Fruit fly (Drosophila melanogaster) whole organism, embryonic: ENCODE data around the gene Pde11.

Experiments used
- ATbp ChIP-seq: fragments of 200-800 bp; sonication (Bioruptor generic); optimal IDR thresholded peaks from 2 replicates; lab custom pipeline; 2017; ENCODE audit warnings: missing biosample characterization, mild to moderate bottlenecking, missing genetic modification characterization, missing genetic modification reagents
- Bgb ChIP-seq: fragments of 200-800 bp; sonication (Bioruptor generic); IDR thresholded peaks from 2 replicates; pipeline ENCODE4 v1.3.6; 2022; ENCODE audit warnings: missing biosample characterization, missing genetic modification characterization; ENCODE audit not compliant: partially characterized antibody
- CG10209 ChIP-seq: fragments of 200-800 bp; sonication (Bioruptor generic); optimal IDR thresholded peaks from 3 replicates; lab custom pipeline; 2017; ENCODE audit warnings: missing biosample characterization, mild to moderate bottlenecking, missing genetic modification characterization, missing genetic modification reagents
- CG11093 ChIP-seq: fragments of 200-800 bp; sonication (Bioruptor generic); IDR thresholded peaks from 3 replicates; pipeline ENCODE4 v1.3.6; 2022; ENCODE audit warnings: missing biosample characterization, missing genetic modification characterization
- CG11696 ChIP-seq: fragments of 200-800 bp; sonication (Bioruptor generic); IDR thresholded peaks from 2 replicates; pipeline ENCODE4 v1.3.6; 2022; ENCODE audit warnings: missing biosample characterization, missing genetic modification characterization
- CG1233 ChIP-seq: fragments of 200-800 bp; sonication (Bioruptor generic); optimal IDR thresholded peaks from 4 replicates; lab custom pipeline; 2018; ENCODE audit warnings: missing biosample characterization, mild to moderate bottlenecking, missing genetic modification characterization
- CG12659 ChIP-seq: fragments of 200-800 bp; sonication (Bioruptor generic); optimal IDR thresholded peaks from 3 replicates; lab custom pipeline; 2017; ENCODE audit warnings: mild to moderate bottlenecking, missing biosample characterization, missing genetic modification reagents, missing genetic modification characterization
- CG15479 ChIP-seq: fragments of 200-800 bp; sonication (Bioruptor generic); optimal IDR thresholded peaks from 3 replicates; lab custom pipeline; 2019; ENCODE audit warnings: missing biosample characterization, mild to moderate bottlenecking, missing genetic modification characterization, moderate library complexity
- CG16863 ChIP-seq: fragments of 200-800 bp; sonication (Bioruptor generic); optimal IDR thresholded peaks from 3 replicates; lab custom pipeline; 2016; ENCODE audit warnings: missing biosample characterization, missing genetic modification characterization
- CG17186 ChIP-seq: fragments of 200-800 bp; sonication (Bioruptor generic); optimal IDR thresholded peaks from 3 replicates; lab custom pipeline; 2017; ENCODE audit warnings: missing biosample characterization, missing genetic modification reagents, missing genetic modification characterization
- CG17328 ChIP-seq: fragments of 200-800 bp; sonication (Bioruptor generic); IDR thresholded peaks from 2 replicates; pipeline ENCODE4 v1.3.6; 2022; ENCODE audit warnings: missing biosample characterization, missing genetic modification characterization
- CG18599 ChIP-seq: fragments of 200-800 bp; sonication (Bioruptor generic); optimal IDR thresholded peaks from 3 replicates; lab custom pipeline; 2017; ENCODE audit warnings: missing biosample characterization, missing genetic modification characterization, mild to moderate bottlenecking, moderate library complexity, missing genetic modification reagents
- CG18619 ChIP-seq: fragments of 200-800 bp; sonication (Bioruptor generic); optimal IDR thresholded peaks from 3 replicates; lab custom pipeline; 2017; ENCODE audit warnings: missing biosample characterization, mild to moderate bottlenecking, missing genetic modification characterization
- CG2712 ChIP-seq: fragments of 200-800 bp; optimal IDR thresholded peaks from 3 replicates; lab custom pipeline; 2019; ENCODE audit warnings: missing biosample characterization, mild to moderate bottlenecking, missing genetic modification characterization, moderate library complexity
- CG4424 ChIP-seq: fragments of 200-800 bp; sonication (Bioruptor generic); optimal IDR thresholded peaks from 3 replicates; lab custom pipeline; 2016; ENCODE audit warnings: missing biosample characterization, missing genetic modification characterization
- CG4707 ChIP-seq: fragments of 200-800 bp; sonication (Bioruptor generic); optimal IDR thresholded peaks from 2 replicates; lab custom pipeline; 2018; ENCODE audit warnings: missing biosample characterization, mild to moderate bottlenecking, missing genetic modification characterization, moderate library complexity
- CG7357 ChIP-seq: fragments of 200-800 bp; sonication (Bioruptor generic); IDR thresholded peaks from 3 replicates; pipeline ENCODE4 v1.3.6; 2022; ENCODE audit warnings: missing biosample characterization, missing genetic modification characterization
- CG7963 ChIP-seq: fragments of 200-800 bp; sonication (Bioruptor generic); IDR thresholded peaks from 3 replicates; pipeline ENCODE4 v1.3.6; 2022; ENCODE audit warnings: missing biosample characterization, missing genetic modification characterization; ENCODE audit not compliant: partially characterized antibody
- CG9797 ChIP-seq: fragments of 200-800 bp; sonication (Bioruptor generic); optimal IDR thresholded peaks from 3 replicates; lab custom pipeline; 2018; ENCODE audit warnings: missing biosample characterization, mild to moderate bottlenecking, missing genetic modification characterization
- D19B ChIP-seq: fragments of 200-800 bp; sonication (Bioruptor generic); optimal IDR thresholded peaks from 2 replicates; lab custom pipeline; 2017; ENCODE audit warnings: missing biosample characterization, mild to moderate bottlenecking, missing genetic modification characterization
- Hsf ChIP-seq: fragments of 200-800 bp; sonication (Bioruptor generic); optimal IDR thresholded peaks from 3 replicates; lab custom pipeline; 2016; ENCODE audit warnings: missing biosample characterization, missing genetic modification characterization
- Mad ChIP-seq: fragments of 200-800 bp; sonication (Bioruptor generic); optimal IDR thresholded peaks from 2 replicates; lab custom pipeline; 2016; ENCODE audit warnings: missing biosample characterization, missing genetic modification characterization
- Mrtf ChIP-seq: fragments of 200-800 bp; sonication (Bioruptor generic); IDR thresholded peaks from 3 replicates; pipeline ENCODE4 v1.3.6; 2022; ENCODE audit warnings: missing biosample characterization, missing genetic modification characterization
- NC2α ChIP-seq: fragments of 200-800 bp; sonication (Bioruptor generic); optimal IDR thresholded peaks from 2 replicates; lab custom pipeline; 2016; ENCODE audit warnings: missing biosample characterization, missing genetic modification characterization
- Rfx ChIP-seq: fragments of 200-800 bp; sonication (Bioruptor generic); IDR thresholded peaks from 2 replicates; pipeline ENCODE4 v1.3.6; 2022; ENCODE audit warnings: missing biosample characterization, missing genetic modification characterization
- Ssrp ChIP-seq: fragments of 200-800 bp; sonication (Bioruptor generic); optimal IDR thresholded peaks from 2 replicates; lab custom pipeline; 2018; ENCODE audit warnings: missing biosample characterization, mild to moderate bottlenecking, missing genetic modification characterization, moderate library complexity
- Stat92E ChIP-seq, 3 experiments: fragments of >200 bp in 2 of 3; fragments of 200-800 bp in 1 of 3; sonication (Bioruptor generic) in 1 of 3; optimal IDR thresholded peaks; 2 replicates each; lab custom pipeline; 2017 to 2019; ENCODE audit warnings: missing biosample characterization in 3 of 3, missing genetic modification characterization in 3 of 3, mild to moderate bottlenecking in 1 of 3, moderate library complexity in 1 of 3
- TFAM ChIP-seq: fragments of 200-800 bp; sonication (Bioruptor generic); optimal IDR thresholded peaks from 2 replicates; lab custom pipeline; 2017; ENCODE audit warnings: missing biosample characterization, missing genetic modification characterization, inconsistent platforms
- Xrp1 ChIP-seq: fragments of 200-800 bp; sonication (Bioruptor generic); IDR thresholded peaks from 2 replicates; pipeline ENCODE4 v1.3.6; 2022; ENCODE audit warnings: missing biosample characterization, missing genetic modification characterization
- az2 ChIP-seq: fragments of 200-800 bp; sonication (Bioruptor generic); optimal IDR thresholded peaks from 3 replicates; lab custom pipeline; 2016; ENCODE audit warnings: missing biosample characterization, missing genetic modification characterization
- croc ChIP-seq: fragments of 200-800 bp; sonication (Bioruptor generic); conservative IDR thresholded peaks from 3 replicates; pipeline ENCODE4 v1.3.6; 2022; ENCODE audit warnings: missing biosample characterization, missing genetic modification characterization
- disco-r ChIP-seq: fragments of 200-800 bp; sonication (Bioruptor generic); optimal IDR thresholded peaks from 2 replicates; lab custom pipeline; 2016; ENCODE audit warnings: missing biosample characterization, missing genetic modification characterization
- dysf ChIP-seq: fragments of 200-800 bp; sonication (Bioruptor generic); IDR thresholded peaks from 3 replicates; pipeline ENCODE4 v1.3.6; 2022; ENCODE audit warnings: missing biosample characterization, missing genetic modification characterization
- eve ChIP-seq, 2 experiments: fragments of >200 bp; optimal IDR thresholded peaks; 2 replicates each; lab custom pipeline; 2017; ENCODE audit warnings: missing biosample characterization in 2 of 2, missing genetic modification characterization in 2 of 2
- ewg ChIP-seq: fragments of 200-800 bp; sonication (Bioruptor generic); optimal IDR thresholded peaks from 3 replicates; lab custom pipeline; 2017; ENCODE audit warnings: mild to moderate bottlenecking, missing biosample characterization, missing genetic modification reagents, missing genetic modification characterization
- gfzf ChIP-seq: fragments of 200-800 bp; sonication (Bioruptor generic); optimal IDR thresholded peaks from 2 replicates; lab custom pipeline; 2016; ENCODE audit warnings: missing biosample characterization, mild to moderate bottlenecking, missing genetic modification characterization, moderate library complexity
- lov ChIP-seq, 2 experiments: fragments of 200-800 bp in 1 of 2; fragments of >200 bp in 1 of 2; sonication (Bioruptor generic) in 1 of 2; IDR thresholded peaks in 1 of 2; optimal IDR thresholded peaks in 1 of 2; 2 replicates in 1 of 2; 3 replicates in 1 of 2; pipeline versions ENCODE4 v1.3.6 to Lab custom; 2017 to 2022; ENCODE audit warnings: missing biosample characterization in 1 of 2, missing genetic modification characterization in 1 of 2
- phol ChIP-seq: fragments of 200-800 bp; sonication (Bioruptor generic); optimal IDR thresholded peaks from 3 replicates; lab custom pipeline; 2018; ENCODE audit warnings: missing biosample characterization, mild to moderate bottlenecking, missing genetic modification characterization, moderate library complexity
- sd ChIP-seq: fragments of 200-800 bp; sonication (Bioruptor generic); optimal IDR thresholded peaks from 3 replicates; lab custom pipeline; 2018; ENCODE audit warnings: missing biosample characterization, mild to moderate bottlenecking, missing genetic modification characterization, moderate library complexity
- sna ChIP-seq: fragments of 200-800 bp; sonication (Bioruptor generic); IDR thresholded peaks from 2 replicates; pipeline ENCODE4 v1.3.6; 2022; ENCODE audit warnings: missing biosample characterization, missing genetic modification characterization; ENCODE audit not compliant: partially characterized antibody
- so ChIP-seq: fragments of 200-800 bp; sonication (Bioruptor generic); IDR thresholded peaks from 3 replicates; pipeline ENCODE4 v1.3.6; 2022; ENCODE audit warnings: missing biosample characterization, missing genetic modification characterization
- stc ChIP-seq: fragments of 200-800 bp; sonication (Bioruptor generic); IDR thresholded peaks from 2 replicates; pipeline ENCODE4 v1.3.6; 2022; ENCODE audit warnings: missing biosample characterization, missing genetic modification characterization
- stwl ChIP-seq: fragments of 200-800 bp; sonication (Bioruptor generic); optimal IDR thresholded peaks from 3 replicates; lab custom pipeline; 2018; ENCODE audit warnings: missing biosample characterization, mild to moderate bottlenecking, missing genetic modification characterization, moderate library complexity
- tap ChIP-seq: fragments of 200-800 bp; optimal IDR thresholded peaks from 3 replicates; lab custom pipeline; 2019; ENCODE audit warnings: missing biosample characterization, mild to moderate bottlenecking, missing genetic modification characterization, moderate library complexity
- tin ChIP-seq: fragments of 200-800 bp; sonication (Bioruptor generic); optimal IDR thresholded peaks from 3 replicates; lab custom pipeline; 2016; ENCODE audit warnings: missing biosample characterization, missing genetic modification characterization
- trem ChIP-seq: fragments of 200-800 bp; optimal IDR thresholded peaks from 3 replicates; lab custom pipeline; 2019; ENCODE audit warnings: missing biosample characterization, mild to moderate bottlenecking, missing genetic modification characterization, moderate library complexity
- tup ChIP-seq: fragments of 200-800 bp; sonication (Bioruptor generic); optimal IDR thresholded peaks from 2 replicates; lab custom pipeline; 2016; ENCODE audit warnings: missing biosample characterization, mild to moderate bottlenecking, missing genetic modification characterization, moderate library complexity
- zen2 ChIP-seq: fragments of 200-800 bp; sonication (Bioruptor generic); IDR thresholded peaks from 3 replicates; pipeline ENCODE4 v1.3.6; 2022; ENCODE audit warnings: missing biosample characterization, missing genetic modification characterization; ENCODE audit not compliant: partially characterized antibody

The Pde11 gene

dm6 chr2L:18557965-18558537, 32.1 kb downstream of the Pde11 start (continued):
- TF ChIP-seq CG16863 (GFP tag; lab: Kevin White, UChicago) = no peak
- TF ChIP-seq Bgb (GFP tag; lab: Robert Waterston, UW) = no peak
- peak; percentile 73 for TF ChIP-seq az2 (GFP tag; lab: Kevin White, UChicago)
- TF ChIP-seq croc (GFP tag; lab: Robert Waterston, UW) = peak; percentile 54; the same call in 2 of the 3 replicates
- TF ChIP-seq CG7357 (GFP tag; lab: Robert Waterston, UW) = peak; percentile 71; the same call in 2 of the 3 replicates
- TF ChIP-seq Xrp1 = peak; percentile 79
- peak; percentile 90 for TF ChIP-seq so (GFP tag; lab: Robert Waterston, UW)
- peak; percentile 81 for TF ChIP-seq CG2712 (tag; lab: Kevin White, UChicago)
- TF ChIP-seq NC2α (GFP tag; lab: Kevin White, UChicago) = no peak
- TF ChIP-seq tap = peak; percentile 43
- no peak for TF ChIP-seq Stat92E (GFP tag; optimal IDR thresholded peaks at IDR 0.05; lab: Kevin White, UChicago)
- TF ChIP-seq CG11696 (GFP tag; lab: Robert Waterston, UW) = peak; percentile 56; the same call in 1 of the 2 replicates
- TF ChIP-seq Mrtf (GFP tag; lab: Robert Waterston, UW) = peak; percentile 65; the same call in 1 of the 3 replicates
- no peak for TF ChIP-seq CG15479 (GFP tag; lab: Kevin White, UChicago)
- no peak for TF ChIP-seq stwl (tag; lab: Kevin White, UChicago)
- peak; percentile 58 for TF ChIP-seq D19B (GFP tag; lab: Kevin White, UChicago)
- TF ChIP-seq stc = peak; percentile 74
- no peak for TF ChIP-seq sna (GFP tag; lab: Robert Waterston, UW)
- TF ChIP-seq phol (tag; lab: Kevin White, UChicago) = peak; percentile 72
- peak; percentile 13 for TF ChIP-seq Hsf (GFP tag; lab: Kevin White, UChicago)
- peak; percentile 49 for TF ChIP-seq CG1233 (GFP tag; lab: Kevin White, UChicago)
- no peak for TF ChIP-seq CG4707
- peak; percentile 74 for TF ChIP-seq ATbp (GFP tag; lab: Kevin White, UChicago)
- no peak for TF ChIP-seq gfzf (GFP tag; lab: Kevin White, UChicago)
- peak; percentile 58; the same call in 1 of the 3 replicates for TF ChIP-seq CG11093 (GFP tag; lab: Robert Waterston, UW)
- peak; percentile 35 for TF ChIP-seq trem (tag; lab: Kevin White, UChicago)
- TF ChIP-seq CG18619 (GFP tag; lab: Kevin White, UChicago) = peak; percentile 64
- TF ChIP-seq zen2 (GFP tag; lab: Robert Waterston, UW) = no peak
- no peak for TF ChIP-seq CG17186 (GFP tag; lab: Kevin White, UChicago)
- TF ChIP-seq CG10209 (GFP tag; lab: Kevin White, UChicago) = peak; percentile 76
- no peak for TF ChIP-seq disco-r (GFP tag; lab: Kevin White, UChicago)
- TF ChIP-seq Mad (GFP tag; lab: Kevin White, UChicago) = peak; percentile 39
- TF ChIP-seq CG4424 (GFP tag; lab: Kevin White, UChicago) = peak; percentile 62
- peak; percentile 62 for TF ChIP-seq tin (GFP tag; lab: Kevin White, UChicago)
- TF ChIP-seq TFAM (GFP tag; lab: Kevin White, UChicago) = no peak
- TF ChIP-seq CG12659 (GFP tag; lab: Kevin White, UChicago) = peak; percentile 75
- peak; percentile 86 for TF ChIP-seq Rfx (GFP tag; lab: Robert Waterston, UW)
- peak; percentile 44 for TF ChIP-seq tup (GFP tag; lab: Kevin White, UChicago)
- TF ChIP-seq dysf = peak; percentile 90; the same call in 2 of the 3 replicates
- no peak for TF ChIP-seq CG7963 (GFP tag; lab: Robert Waterston, UW)
- TF ChIP-seq CG18599 (GFP tag; lab: Kevin White, UChicago) = peak; percentile 85
- no peak for TF ChIP-seq CG9797 (GFP tag; lab: Kevin White, UChicago)
- peak; percentile 38 for TF ChIP-seq ewg (GFP tag; lab: Kevin White, UChicago)
- TF ChIP-seq sd (tag; lab: Kevin White, UChicago) = peak; percentile 96
- TF ChIP-seq Ssrp = peak; percentile 57
- peak in 1 of 2 experiments; percentile 68 for TF ChIP-seq eve (GFP tag; optimal IDR thresholded peaks at IDR 0.05; lab: Kevin White, UChicago)
- TF ChIP-seq CG17328 (GFP tag; lab: Robert Waterston, UW) = peak; percentile 82
- no peak for TF ChIP-seq lov (optimal IDR thresholded peaks at IDR 0.05; lab: Kevin White, UChicago)
- no peak for TF ChIP-seq lov (GFP tag; IDR thresholded peaks at IDR 0.05; lab: Robert Waterston, UW)
